Fruit fly (Drosophila melanogaster): ENCODE results near the gene FucT6.
A peak's percentile ranks its signal among the peaks of the same experiment; 100 is the strongest.

FucT6 gene

dm6 chrX:11694959-11695882 lies 14.5 kb downstream of the FucT6 start, which contains the start of gene PhKgamma:
Gene PhKgamma, plus strand, starts transcription at chrX:11695137.
- TF ChIP-seq bsh (GFP tag; optimal IDR thresholded peaks at IDR 0.05), result peak; percentile 15 to 56
- peak; percentile 79 for TF ChIP-seq zen (tag; optimal IDR thresholded peaks at IDR 0.05)
- no peak for TF ChIP-seq Tbp (GFP tag; optimal IDR thresholded peaks at IDR 0.05)
- no peak for TF ChIP-seq seq (GFP tag; IDR thresholded peaks at IDR 0.05)
- TF ChIP-seq Dfd (GFP tag; optimal IDR thresholded peaks at IDR 0.05), result no peak
- no peak for TF ChIP-seq Doc2 (GFP tag; IDR thresholded peaks at IDR 0.05)
- no peak for TF ChIP-seq tin (GFP tag; optimal IDR thresholded peaks at IDR 0.05)
- TF ChIP-seq CG7357 (GFP tag; IDR thresholded peaks at IDR 0.05), result no peak
- TF ChIP-seq CG42726 (GFP tag; IDR thresholded peaks at IDR 0.05; ENCODE audit: partially characterized antibody), result peak; percentile 87
- peak; percentile 51 for TF ChIP-seq exex (tag; optimal IDR thresholded peaks at IDR 0.05)
- TF ChIP-seq pzg (GFP tag; optimal IDR thresholded peaks at IDR 0.05), result peak; percentile 99
- TF ChIP-seq amos (GFP tag; IDR thresholded peaks at IDR 0.05; ENCODE audit: partially characterized antibody), result peak; percentile 97
- TF ChIP-seq CG4404 (GFP tag; IDR thresholded peaks at IDR 0.05), result no peak
- peak; percentile 80 for TF ChIP-seq Ets65A (GFP tag)
- no peak for TF ChIP-seq dan (GFP tag; IDR thresholded peaks at IDR 0.05)
- TF ChIP-seq CG6854 (GFP tag; optimal IDR thresholded peaks at IDR 0.05), result peak; percentile 33
- peak; percentile 43 for TF ChIP-seq CG2712 (tag; optimal IDR thresholded peaks at IDR 0.05)
- no peak for TF ChIP-seq dmrt99B (tag; optimal IDR thresholded peaks at IDR 0.05)
- TF ChIP-seq Dad (GFP tag; optimal IDR thresholded peaks at IDR 0.05), result peak; percentile 38
- TF ChIP-seq CG15696 (tag; optimal IDR thresholded peaks at IDR 0.05), result no peak
- TF ChIP-seq Ets97D (GFP tag; optimal IDR thresholded peaks at IDR 0.05), result peak; percentile 88
- peak; percentile 43 for TF ChIP-seq CG12299 (tag; optimal IDR thresholded peaks at IDR 0.05)
- no peak for TF ChIP-seq Ada2b (GFP tag; IDR thresholded peaks at IDR 0.05)
- peak; percentile 30 for TF ChIP-seq yki (optimal IDR thresholded peaks at IDR 0.05)
- peak; percentile 93 for TF ChIP-seq CG7928 (GFP tag; optimal IDR thresholded peaks at IDR 0.05)
- TF ChIP-seq CG9876 (GFP tag; optimal IDR thresholded peaks at IDR 0.05), result no peak
- TF ChIP-seq CG6813 (GFP tag; optimal IDR thresholded peaks at IDR 0.05), result no peak
- TF ChIP-seq Sin3A (optimal IDR thresholded peaks at IDR 0.05), result peak; percentile 64
- no peak for TF ChIP-seq prd (optimal IDR thresholded peaks at IDR 0.05)
- no peak for TF ChIP-seq prd (GFP tag; IDR thresholded peaks at IDR 0.05)
- no peak for TF ChIP-seq D19B (GFP tag; optimal IDR thresholded peaks at IDR 0.05)
- no peak for TF ChIP-seq Ravus (GFP tag; IDR thresholded peaks at IDR 0.05)
- peak; percentile 74; the same call in 2 of the 3 replicates for TF ChIP-seq CG11560 (tag; IDR thresholded peaks at IDR 0.05)
- TF ChIP-seq CG6272 (GFP tag; IDR thresholded peaks at IDR 0.05), result 0 out of 2 replicates have a peak, but pooled peaks have one; percentile 8
- TF ChIP-seq CG12942 (GFP tag; optimal IDR thresholded peaks at IDR 0.05), result peak; percentile 29
- peak; percentile 61 for TF ChIP-seq nerfin-1 (tag; optimal IDR thresholded peaks at IDR 0.05)
- peak; percentile 80 for TF ChIP-seq HmgD (GFP tag; optimal IDR thresholded peaks at IDR 0.05)
- peak; percentile 30 for TF ChIP-seq CG9817 (tag; optimal IDR thresholded peaks at IDR 0.05)
- peak; percentile 62 for TF ChIP-seq YL-1 (GFP tag; optimal IDR thresholded peaks at IDR 0.05)
- peak; percentile 53 for TF ChIP-seq CG18599 (GFP tag; optimal IDR thresholded peaks at IDR 0.05)
- peak; percentile 86 for TF ChIP-seq hbn (GFP tag; IDR thresholded peaks at IDR 0.05; ENCODE audit: partially characterized antibody)
- peak; percentile 98 for TF ChIP-seq Sry-δ (GFP tag; optimal IDR thresholded peaks at IDR 0.05)
- no peak for TF ChIP-seq Ptx1 (GFP tag; IDR thresholded peaks at IDR 0.05)
- peak; percentile 33 for TF ChIP-seq Hand (GFP tag; optimal IDR thresholded peaks at IDR 0.05)
- TF ChIP-seq CG13624 (GFP tag; optimal IDR thresholded peaks at IDR 0.05), result peak; percentile 70
- peak; percentile 81 for TF ChIP-seq CG13894 (tag; optimal IDR thresholded peaks at IDR 0.05)
- peak; percentile 36; the same call in 1 of the 2 replicates for TF ChIP-seq ttk (GFP tag; IDR thresholded peaks at IDR 0.05)
- TF ChIP-seq oc (tag; optimal IDR thresholded peaks at IDR 0.05), result peak; percentile 40
- no peak for TF ChIP-seq CG10565 (GFP tag; optimal IDR thresholded peaks at IDR 0.05)

All from whole organism, embryonic.